Fruit fly (Drosophila melanogaster) whole organism, adult: ENCODE results near the gene CG34256.

Source experiments
- CG11617 ChIP-seq: fragments of 200-800 bp; sonication (Bioruptor generic); optimal IDR thresholded peaks from 2 replicates; lab custom pipeline; 2017; ENCODE audit warnings: mild to moderate bottlenecking, missing biosample characterization, missing genetic modification reagents, missing genetic modification characterization
- CG12768 ChIP-seq: fragments of 200-800 bp; sonication (Bioruptor generic); optimal IDR thresholded peaks from 2 replicates; lab custom pipeline; 2017; ENCODE audit warnings: missing biosample characterization, missing genetic modification characterization, mild to moderate bottlenecking, moderate library complexity, missing genetic modification reagents
- CG14711 ChIP-seq: fragments of 200-800 bp; sonication (Bioruptor generic); optimal IDR thresholded peaks from 2 replicates; lab custom pipeline; 2018; ENCODE audit warnings: missing biosample characterization, mild to moderate bottlenecking, missing genetic modification characterization, moderate library complexity
- CG1620 ChIP-seq: fragments of 200-800 bp; sonication (Bioruptor generic); optimal IDR thresholded peaks from 2 replicates; lab custom pipeline; 2016; ENCODE audit warnings: missing biosample characterization, missing genetic modification characterization
- CG33017 ChIP-seq: fragments of 200-800 bp; sonication (Bioruptor generic); optimal IDR thresholded peaks from 2 replicates; lab custom pipeline; 2018; ENCODE audit warnings: missing biosample characterization, mild to moderate bottlenecking, missing genetic modification characterization, moderate library complexity
- CG5204 ChIP-seq: fragments of 200-800 bp; sonication (Bioruptor generic); optimal IDR thresholded peaks from 2 replicates; lab custom pipeline; 2016; ENCODE audit warnings: missing biosample characterization, missing genetic modification characterization
- CG7045 ChIP-seq: fragments of 200-800 bp; sonication (Bioruptor generic); optimal IDR thresholded peaks from 2 replicates; lab custom pipeline; 2017; ENCODE audit warnings: missing biosample characterization, mild to moderate bottlenecking, missing genetic modification characterization
- CG7101 ChIP-seq: fragments of 200-800 bp; sonication (Bioruptor generic); optimal IDR thresholded peaks from 2 replicates; lab custom pipeline; 2018; ENCODE audit warnings: missing biosample characterization, mild to moderate bottlenecking, missing genetic modification characterization, moderate library complexity
- Clk ChIP-seq: fragments of 200-800 bp; sonication (Bioruptor generic); optimal IDR thresholded peaks from 2 replicates; lab custom pipeline; 2017; ENCODE audit warnings: missing biosample characterization, missing genetic modification characterization
- Crg-1 ChIP-seq: fragments of 200-800 bp; sonication (Bioruptor generic); optimal IDR thresholded peaks from 2 replicates; lab custom pipeline; 2016; ENCODE audit warnings: missing biosample characterization, missing genetic modification characterization
- Hr96 ChIP-seq: fragments of 200-800 bp; sonication (Bioruptor generic); optimal IDR thresholded peaks from 2 replicates; lab custom pipeline; 2016; ENCODE audit warnings: missing biosample characterization, missing genetic modification characterization
- Mnt ChIP-seq: fragments of 200-800 bp; sonication (Bioruptor generic); optimal IDR thresholded peaks from 2 replicates; lab custom pipeline; 2016; ENCODE audit warnings: missing biosample characterization, mild to moderate bottlenecking, missing genetic modification characterization
- bab1 ChIP-seq: fragments of 200-800 bp; sonication (Bioruptor generic); optimal IDR thresholded peaks from 3 replicates; lab custom pipeline; 2019; ENCODE audit warnings: missing biosample characterization, mild to moderate bottlenecking, missing genetic modification characterization, moderate library complexity
- cic ChIP-seq: fragments of 200-800 bp; sonication (Bioruptor generic); optimal IDR thresholded peaks from 2 replicates; lab custom pipeline; 2017; ENCODE audit warnings: missing biosample characterization, mild to moderate bottlenecking, missing genetic modification characterization, moderate library complexity
- cnc ChIP-seq, 2 experiments: fragments of >200 bp; optimal IDR thresholded peaks; 2 replicates each; lab custom pipeline; 2017
- kay ChIP-seq: fragments of 200-800 bp; sonication (Bioruptor generic); peaks from one replicate; lab custom pipeline; 2016; ENCODE audit warnings: missing biosample characterization, missing genetic modification characterization, borderline replicate concordance
- ovo ChIP-seq: fragments of 200-800 bp; sonication (Bioruptor generic); optimal IDR thresholded peaks from 2 replicates; lab custom pipeline; 2016; ENCODE audit warnings: missing biosample characterization, missing genetic modification characterization
- pad ChIP-seq: fragments of 200-800 bp; sonication (Bioruptor generic); optimal IDR thresholded peaks from 3 replicates; lab custom pipeline; 2017; ENCODE audit warnings: missing biosample characterization, missing genetic modification characterization, mild to moderate bottlenecking, moderate library complexity, missing genetic modification reagents
- tj ChIP-seq: fragments of 200-800 bp; sonication (Bioruptor generic); optimal IDR thresholded peaks from 3 replicates; lab custom pipeline; 2017; ENCODE audit warnings: missing biosample characterization, mild to moderate bottlenecking, missing genetic modification characterization, moderate library complexity
- toe ChIP-seq: fragments of 200-800 bp; sonication (Bioruptor generic); optimal IDR thresholded peaks from 2 replicates; lab custom pipeline; 2016; ENCODE audit warnings: missing biosample characterization, missing genetic modification characterization

The CG34256 gene

dm6 chr3L:19016133-19016804, 26.7 kb upstream of the CG34256 start:
- TF ChIP-seq Crg-1 (GFP tag; lab: Kevin White, UChicago) (no peak), pad (no peak), CG14711 (tag; lab: Kevin White, UChicago) (no peak), ovo (GFP tag; lab: Kevin White, UChicago) (no peak), CG33017 (tag; lab: Kevin White, UChicago) (no peak), cnc (optimal IDR thresholded peaks at IDR 0.05; lab: Kevin White, UChicago) (no peak), Hr96 (GFP tag; lab: Kevin White, UChicago) (no peak), CG12768 (GFP tag; lab: Kevin White, UChicago) (no peak), CG7101 (no peak), bab1 (GFP tag; lab: Kevin White, UChicago) (no peak), CG5204 (no peak), Mnt (no peak), CG1620 (GFP tag; lab: Kevin White, UChicago) (no peak), toe (GFP tag; lab: Kevin White, UChicago) (no peak), CG7045 (GFP tag; lab: Kevin White, UChicago) (no peak), kay (GFP tag; lab: Kevin White, UChicago) (no peak), CG11617 (GFP tag; lab: Kevin White, UChicago) (no peak), cic (no peak)

dm6 chr3L:19015454-19016054, 25.9 kb upstream of the CG34256 start:
- TF ChIP-seq Hr96 (GFP tag; lab: Kevin White, UChicago) (peak; percentile 33), CG12768 (GFP tag; lab: Kevin White, UChicago) (peak; percentile 49), cic (peak; percentile 97), kay (GFP tag; lab: Kevin White, UChicago) (peak; percentile 93), toe (GFP tag; lab: Kevin White, UChicago) (no peak), CG7045 (GFP tag; lab: Kevin White, UChicago) (peak; percentile 23), CG33017 (tag; lab: Kevin White, UChicago) (no peak), Mnt (peak; percentile 17)

- TF ChIP-seq CG1620 (GFP tag; lab: Kevin White, UChicago) (no peak), CG33017 (tag; lab: Kevin White, UChicago) (no peak), CG11617 (GFP tag; lab: Kevin White, UChicago) (no peak), kay (GFP tag; lab: Kevin White, UChicago) (no peak), Clk (GFP tag; lab: Kevin White, UChicago) (no peak), ovo (GFP tag; lab: Kevin White, UChicago) (no peak), CG7045 (GFP tag; lab: Kevin White, UChicago) (no peak), CG14711 (tag; lab: Kevin White, UChicago) (no peak)
These were observed 25.2 kb upstream of the CG34256 start for dm6 chr3L:19014802-19015201.

dm6 chr3L:19014090-19014489, 24.5 kb upstream of the CG34256 start:
- no peak for TF ChIP-seq CG11617 (GFP tag; lab: Kevin White, UChicago)
- no peak for TF ChIP-seq CG7045 (GFP tag; lab: Kevin White, UChicago)
- no peak for TF ChIP-seq CG5204
- TF ChIP-seq ovo (GFP tag; lab: Kevin White, UChicago) = no peak

dm6 chr3L:19013086-19013752, 23.6 kb upstream of the CG34256 start:
- TF ChIP-seq kay (GFP tag; lab: Kevin White, UChicago) (no peak), tj (GFP tag; lab: Kevin White, UChicago) (no peak), Mnt (no peak), cnc (optimal IDR thresholded peaks at IDR 0.05; lab: Kevin White, UChicago) (no peak), ovo (GFP tag; lab: Kevin White, UChicago) (no peak), Crg-1 (GFP tag; lab: Kevin White, UChicago) (no peak), CG14711 (tag; lab: Kevin White, UChicago) (no peak), CG12768 (GFP tag; lab: Kevin White, UChicago) (no peak), CG7101 (no peak), bab1 (GFP tag; lab: Kevin White, UChicago) (no peak)

DNA sequence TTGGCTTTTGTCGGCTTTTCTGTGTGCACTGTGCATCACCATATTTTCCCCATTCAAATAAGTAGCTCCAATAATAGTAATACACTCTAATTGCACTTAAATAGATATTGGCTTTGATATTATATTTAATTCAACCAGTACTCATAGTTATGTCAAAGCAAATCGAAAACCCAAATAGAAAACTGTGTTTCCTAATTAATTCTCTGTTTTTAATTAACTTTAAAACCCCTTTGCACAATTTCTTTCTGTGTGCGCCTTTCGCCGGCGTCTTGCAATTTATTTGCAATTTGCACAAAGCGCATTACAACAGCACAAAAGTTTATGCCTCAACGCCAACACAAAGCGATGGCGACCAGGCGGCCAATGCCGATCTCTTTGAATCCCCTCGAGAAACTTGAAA, 21.6 kb upstream of the CG34256 start:
- TF ChIP-seq CG7045 (GFP tag; lab: Kevin White, UChicago) (no peak), CG1620 (GFP tag; lab: Kevin White, UChicago) (no peak), kay (GFP tag; lab: Kevin White, UChicago) (no peak), pad (no peak), Mnt (no peak), cic (no peak), tj (GFP tag; lab: Kevin White, UChicago) (no peak), CG7101 (no peak), CG5204 (no peak), cnc (optimal IDR thresholded peaks at IDR 0.05; lab: Kevin White, UChicago) (no peak), Crg-1 (GFP tag; lab: Kevin White, UChicago) (no peak), Hr96 (GFP tag; lab: Kevin White, UChicago) (no peak)
